Worm (Caenorhabditis elegans) whole organism, L2 larva: ENCODE results near the gene nfx-1.

Experiments
- F13H6.1 ChIP-seq: sonication (generic microtip); optimal IDR thresholded peaks from 2 replicates; lab custom pipeline; 2016; ENCODE audit warnings: missing genetic modification characterization, missing compliant biosample characterization
- Y55F3AM.14 ChIP-seq: fragments of 200-800 bp; sonication (Bioruptor generic); optimal IDR thresholded peaks from 2 replicates; lab custom pipeline; 2018; ENCODE audit warnings: mild to moderate bottlenecking, missing genetic modification characterization, missing compliant biosample characterization
- ZK546.5 ChIP-seq: sonication (generic microtip); optimal IDR thresholded peaks from 2 replicates; lab custom pipeline; 2017; ENCODE audit warnings: missing biosample characterization, missing genetic modification characterization
- alr-1 ChIP-seq: fragments of 150-350 bp; optimal IDR thresholded peaks from 2 replicates; lab custom pipeline; 2014; ENCODE audit warnings: missing biosample characterization, missing genetic modification characterization
- aly-2 ChIP-seq: fragments of 150-350 bp; optimal IDR thresholded peaks from 2 replicates; lab custom pipeline; 2014; ENCODE audit warnings: missing biosample characterization, missing genetic modification characterization
- ama-1 ChIP-seq: fragments of 150-350 bp; optimal IDR thresholded peaks from 2 replicates; lab custom pipeline; 2018; ENCODE audit warnings: inconsistent platforms
- blmp-1 ChIP-seq: sonication (generic microtip); optimal IDR thresholded peaks from 2 replicates; lab custom pipeline; 2017; ENCODE audit warnings: missing genetic modification characterization, mild to moderate bottlenecking, missing compliant biosample characterization, antibody characterized with exemption, moderate library complexity; ENCODE audit not compliant: insufficient read depth
- ceh-16 ChIP-seq: fragments of 150-350 bp; optimal IDR thresholded peaks from 2 replicates; lab custom pipeline; 2014; ENCODE audit warnings: missing biosample characterization, missing genetic modification characterization
- ceh-82 ChIP-seq: fragments of 150-350 bp; optimal IDR thresholded peaks from 2 replicates; lab custom pipeline; 2014; ENCODE audit warnings: missing biosample characterization, missing genetic modification characterization
- crh-2 ChIP-seq: sonication (generic microtip); optimal IDR thresholded peaks from 2 replicates; lab custom pipeline; 2017; ENCODE audit warnings: missing biosample characterization, missing genetic modification characterization
- dmd-4 ChIP-seq: sonication (generic microtip); optimal IDR thresholded peaks from 2 replicates; lab custom pipeline; 2017; ENCODE audit warnings: missing biosample characterization, missing genetic modification characterization
- egl-27 ChIP-seq: sonication (generic microtip); optimal IDR thresholded peaks from 3 replicates; lab custom pipeline; 2017; ENCODE audit warnings: missing biosample characterization, missing genetic modification reagents, missing genetic modification characterization
- elt-1 ChIP-seq: fragments of 150-350 bp; optimal IDR thresholded peaks from 2 replicates; lab custom pipeline; 2014; ENCODE audit warnings: missing biosample characterization, missing genetic modification characterization
- elt-3 ChIP-seq: sonication (generic microtip); optimal IDR thresholded peaks from 2 replicates; lab custom pipeline; 2017; ENCODE audit warnings: missing biosample characterization, missing genetic modification characterization
- fos-1 ChIP-seq: fragments of 150-350 bp; optimal IDR thresholded peaks from 2 replicates; lab custom pipeline; 2014; ENCODE audit warnings: missing biosample characterization, missing genetic modification characterization
- gmeb-1 ChIP-seq: fragments of 150-350 bp; optimal IDR thresholded peaks from 2 replicates; lab custom pipeline; 2014; ENCODE audit warnings: missing biosample characterization, missing genetic modification characterization
- lin-11 ChIP-seq: fragments of 150-350 bp; sonication (generic microtip); optimal IDR thresholded peaks from 2 replicates; lab custom pipeline; 2014; ENCODE audit warnings: missing biosample characterization, missing genetic modification characterization, inconsistent platforms, mixed read lengths
- lin-13 ChIP-seq: fragments of 150-350 bp; optimal IDR thresholded peaks from 2 replicates; lab custom pipeline; 2014; ENCODE audit warnings: missing biosample characterization, missing genetic modification reagents, missing genetic modification characterization
- lin-39 ChIP-seq: fragments of 150-350 bp; optimal IDR thresholded peaks from 2 replicates; lab custom pipeline; 2014; ENCODE audit warnings: missing biosample characterization, missing genetic modification reagents, missing genetic modification characterization
- lsy-2 ChIP-seq, 2 experiments: fragments of 150-350 bp in 1 of 2; sonication (generic microtip) in 1 of 2; optimal IDR thresholded peaks; 2 replicates each; lab custom pipeline; 2014 to 2017; ENCODE audit warnings: missing biosample characterization in 2 of 2, missing genetic modification characterization in 2 of 2
- mab-5 ChIP-seq: fragments of 150-350 bp; optimal IDR thresholded peaks from 2 replicates; lab custom pipeline; 2014; ENCODE audit warnings: missing biosample characterization, missing genetic modification characterization
- mbf-1 ChIP-seq: sonication (generic microtip); optimal IDR thresholded peaks from 2 replicates; lab custom pipeline; 2017; ENCODE audit warnings: missing biosample characterization, missing genetic modification characterization
- mdl-1 ChIP-seq, 2 experiments: fragments of 150-350 bp in 1 of 2; sonication (generic microtip) in 1 of 2; optimal IDR thresholded peaks; 2 replicates each; lab custom pipeline; 2017; ENCODE audit warnings: missing biosample characterization in 2 of 2, missing genetic modification characterization in 2 of 2
- nhr-10 ChIP-seq: sonication (generic microtip); optimal IDR thresholded peaks from 2 replicates; lab custom pipeline; 2017; ENCODE audit warnings: missing biosample characterization, missing genetic modification characterization
- nhr-11 ChIP-seq: fragments of 150-350 bp; optimal IDR thresholded peaks from 2 replicates; lab custom pipeline; 2014; ENCODE audit warnings: missing biosample characterization, missing genetic modification characterization
- nhr-12 ChIP-seq: fragments of 150-350 bp; optimal IDR thresholded peaks from 2 replicates; lab custom pipeline; 2014; ENCODE audit warnings: missing biosample characterization, missing genetic modification characterization
- nhr-129 ChIP-seq: fragments of 150-350 bp; optimal IDR thresholded peaks from 2 replicates; lab custom pipeline; 2014; ENCODE audit warnings: missing biosample characterization, missing genetic modification characterization
- nhr-21 ChIP-seq: fragments of 150-350 bp; optimal IDR thresholded peaks from 2 replicates; lab custom pipeline; 2014; ENCODE audit warnings: missing biosample characterization, missing genetic modification characterization
- nhr-23 ChIP-seq: fragments of 150-350 bp; optimal IDR thresholded peaks from 2 replicates; lab custom pipeline; 2014; ENCODE audit warnings: missing biosample characterization, missing genetic modification reagents, missing genetic modification characterization
- nhr-237 ChIP-seq: fragments of 150-350 bp; optimal IDR thresholded peaks from 2 replicates; lab custom pipeline; 2014; ENCODE audit warnings: missing biosample characterization, missing genetic modification characterization
- nhr-25 ChIP-seq: fragments of 150-350 bp; sonication (generic microtip); optimal IDR thresholded peaks from 3 replicates; lab custom pipeline; 2014; ENCODE audit warnings: missing biosample characterization, missing genetic modification characterization
- nhr-6 ChIP-seq: fragments of 150-350 bp; optimal IDR thresholded peaks from 2 replicates; lab custom pipeline; 2014; ENCODE audit warnings: missing biosample characterization, missing genetic modification characterization
- nhr-77 ChIP-seq: fragments of 150-350 bp; optimal IDR thresholded peaks from 2 replicates; lab custom pipeline; 2014; ENCODE audit warnings: missing biosample characterization, missing genetic modification characterization
- peb-1 ChIP-seq: fragments of 150-350 bp; optimal IDR thresholded peaks from 2 replicates; lab custom pipeline; 2014; ENCODE audit warnings: missing biosample characterization, missing genetic modification characterization
- sem-4 ChIP-seq: fragments of 150-350 bp; optimal IDR thresholded peaks from 2 replicates; lab custom pipeline; 2014; ENCODE audit warnings: missing biosample characterization, missing genetic modification reagents, missing genetic modification characterization
- skn-1 ChIP-seq: sonication (generic microtip); optimal IDR thresholded peaks from 2 replicates; lab custom pipeline; 2017; ENCODE audit warnings: missing biosample characterization, missing genetic modification characterization
- sma-3 ChIP-seq: sonication (generic microtip); optimal IDR thresholded peaks from 2 replicates; lab custom pipeline; 2016; ENCODE audit warnings: missing genetic modification reagents, missing genetic modification characterization, missing compliant biosample characterization
- sma-9 ChIP-seq, 2 experiments: fragments of 150-350 bp in 1 of 2; sonication (generic microtip) in 1 of 2; optimal IDR thresholded peaks; 2 replicates each; lab custom pipeline; 2014 to 2016; ENCODE audit warnings: missing genetic modification characterization in 2 of 2, mild to moderate bottlenecking in 1 of 2, missing biosample characterization in 1 of 2, missing compliant biosample characterization in 1 of 2, missing genetic modification reagents in 1 of 2, moderate library complexity in 1 of 2
- snpc-4 ChIP-seq: fragments of 150-350 bp; optimal IDR thresholded peaks from 2 replicates; lab custom pipeline; 2014; ENCODE audit warnings: missing biosample characterization, missing genetic modification characterization
- unc-39 ChIP-seq: fragments of 150-350 bp; optimal IDR thresholded peaks from 2 replicates; lab custom pipeline; 2014; ENCODE audit warnings: missing biosample characterization, missing genetic modification characterization
- unc-55 ChIP-seq: fragments of 150-350 bp; sonication (generic microtip); optimal IDR thresholded peaks from 3 replicates; lab custom pipeline; 2014; ENCODE audit warnings: missing biosample characterization, missing genetic modification reagents, missing genetic modification characterization
- unc-62 ChIP-seq: fragments of 150-350 bp; optimal IDR thresholded peaks from 2 replicates; lab custom pipeline; 2014; ENCODE audit warnings: missing biosample characterization, missing genetic modification reagents, missing genetic modification characterization
- zag-1 ChIP-seq: fragments of 150-350 bp; optimal IDR thresholded peaks from 2 replicates; lab custom pipeline; 2014; ENCODE audit warnings: missing biosample characterization, missing genetic modification characterization
- ztf-1 ChIP-seq: fragments of 200-800 bp; sonication (Bioruptor generic); conservative IDR thresholded peaks from 2 replicates; pipeline ENCODE4 v1.3.6; 2022; ENCODE audit warnings: missing genetic modification characterization, missing compliant biosample characterization
- ztf-11 ChIP-seq: sonication (generic microtip); optimal IDR thresholded peaks from 2 replicates; lab custom pipeline; 2017; ENCODE audit warnings: missing biosample characterization, missing genetic modification characterization
- ztf-4 ChIP-seq: fragments of 150-350 bp; optimal IDR thresholded peaks from 2 replicates; lab custom pipeline; 2014; ENCODE audit warnings: missing biosample characterization, missing genetic modification characterization

The nfx-1 gene

DNA sequence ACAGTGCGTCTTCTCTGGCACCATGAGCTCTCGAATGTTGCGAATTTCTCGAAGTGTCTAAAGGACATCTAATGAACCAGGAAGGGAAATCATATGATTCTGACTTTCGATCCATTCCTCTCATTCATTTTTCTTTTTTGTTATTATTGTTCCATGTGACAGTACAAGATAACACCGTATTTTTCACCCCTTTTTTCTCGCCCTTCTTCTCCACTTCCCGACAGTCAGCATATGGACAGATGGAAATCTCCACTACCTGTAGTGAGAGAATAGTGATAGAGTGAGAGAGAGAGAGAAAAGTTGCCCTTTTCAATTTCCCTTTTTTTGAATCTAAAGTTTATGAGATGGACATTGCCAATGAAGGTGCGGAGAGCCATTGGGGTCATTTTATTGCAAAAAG lies 14.4 kb upstream of the nfx-1 start (continued):
- TF ChIP-seq skn-1 (tag; lab: Kevin White, UChicago) (no peak), ztf-1 (GFP tag; lab: Robert Waterston, UW) (no peak), elt-1 (tag; lab: Kevin White, UChicago) (no peak), nhr-25 (tag; lab: Kevin White, UChicago) (peak; percentile 42), lsy-2 (tag; optimal IDR thresholded peaks at IDR 0.05; lab: Kevin White, UChicago) (peak in 1 of 2 experiments; percentile 35), unc-62 (GFP tag; lab: Kevin White, UChicago) (no peak), nhr-23 (tag; lab: Kevin White, UChicago) (no peak), ztf-4 (tag; lab: Kevin White, UChicago) (no peak), peb-1 (tag; lab: Kevin White, UChicago) (no peak), ceh-16 (tag; lab: Kevin White, UChicago) (no peak), gmeb-1 (tag; lab: Kevin White, UChicago) (no peak)
- TF ChIP-seq, all 48 proteins: peak for 9

DNA sequence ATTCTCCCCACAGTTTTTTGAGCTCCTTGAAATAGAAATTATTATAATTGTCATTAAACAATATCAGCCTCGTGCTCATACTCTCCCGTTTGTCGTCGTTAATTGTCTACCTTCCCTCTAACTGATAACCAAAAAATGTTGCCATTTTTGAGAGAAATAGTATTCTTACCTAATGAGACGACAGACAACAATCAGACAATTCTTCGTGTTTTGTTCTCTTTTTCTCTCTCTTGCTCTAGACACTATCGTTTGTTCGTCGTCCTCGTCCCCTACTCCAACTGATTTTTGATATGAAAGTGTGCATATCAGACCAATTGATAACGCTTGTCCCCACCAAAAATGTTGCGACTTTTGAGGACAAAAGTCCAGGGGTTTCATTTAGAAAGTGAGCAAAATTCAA lies 13.6 kb upstream of the nfx-1 start:
- TF ChIP-seq fos-1 = peak; percentile 78
- TF ChIP-seq sem-4 (tag; lab: Kevin White, UChicago) = no peak
- no peak for TF ChIP-seq nhr-11 (tag; lab: Kevin White, UChicago)
- no peak for TF ChIP-seq nhr-23 (tag; lab: Kevin White, UChicago)
- TF ChIP-seq zag-1 (tag; lab: Kevin White, UChicago) = no peak
- peak in 1 of 2 experiments; percentile 16 for TF ChIP-seq mdl-1 (tag; optimal IDR thresholded peaks at IDR 0.05; lab: Kevin White, UChicago)
- TF ChIP-seq mbf-1 (tag; lab: Kevin White, UChicago) = no peak
- TF ChIP-seq nhr-6 (tag; lab: Kevin White, UChicago) = no peak
- TF ChIP-seq elt-3 = no peak
- no peak for TF ChIP-seq snpc-4
- TF ChIP-seq unc-55 (GFP tag; lab: Kevin White, UChicago) = no peak
- no peak for TF ChIP-seq egl-27 (tag; lab: Kevin White, UChicago)
- no peak for TF ChIP-seq nhr-237 (tag; lab: Kevin White, UChicago)
- TF ChIP-seq skn-1 (tag; lab: Kevin White, UChicago) = peak; percentile 58
- no peak for TF ChIP-seq lin-11 (tag; lab: Kevin White, UChicago)
- TF ChIP-seq ztf-1 (GFP tag; lab: Robert Waterston, UW) = no peak
- no peak for TF ChIP-seq nhr-12 (tag; lab: Kevin White, UChicago)
- no peak for TF ChIP-seq lin-39 (tag; lab: Kevin White, UChicago)
- TF ChIP-seq aly-2 (tag; lab: Kevin White, UChicago) = no peak
- no peak for TF ChIP-seq ztf-11 (tag; lab: Kevin White, UChicago)
- TF ChIP-seq F13H6.1 (tag; lab: Kevin White, UChicago) = peak; percentile 15
- TF ChIP-seq ztf-4 (tag; lab: Kevin White, UChicago) = no peak
- no peak for TF ChIP-seq ZK546.5 (tag; lab: Kevin White, UChicago)
- TF ChIP-seq Y55F3AM.14 (GFP tag; lab: Kevin White, UChicago) = no peak
- no peak for TF ChIP-seq lin-13 (GFP tag; lab: Kevin White, UChicago)
- no peak for TF ChIP-seq nhr-25 (tag; lab: Kevin White, UChicago)
- no peak for TF ChIP-seq blmp-1 (tag; lab: Kevin White, UChicago)
- TF ChIP-seq sma-9 (GFP tag; optimal IDR thresholded peaks at IDR 0.05; lab: Kevin White, UChicago) = peak; percentile 58
- TF ChIP-seq sma-9 (tag; optimal IDR thresholded peaks at IDR 0.05; lab: Kevin White, UChicago) = no peak
- no peak for TF ChIP-seq nhr-10 (tag; lab: Kevin White, UChicago)
- no peak for TF ChIP-seq lsy-2 (tag; optimal IDR thresholded peaks at IDR 0.05; lab: Kevin White, UChicago)
- peak; percentile 9 for TF ChIP-seq nhr-129 (tag; lab: Kevin White, UChicago)
- no peak for TF ChIP-seq peb-1 (tag; lab: Kevin White, UChicago)
- no peak for TF ChIP-seq nhr-21 (tag; lab: Kevin White, UChicago)
- no peak for TF ChIP-seq unc-62 (GFP tag; lab: Kevin White, UChicago)
- TF ChIP-seq mab-5 (tag; lab: Kevin White, UChicago) = no peak
- no peak for TF ChIP-seq dmd-4 (tag; lab: Kevin White, UChicago)
- peak; percentile 53 for TF ChIP-seq crh-2
- TF ChIP-seq unc-39 (tag; lab: Kevin White, UChicago) = no peak
- no peak for TF ChIP-seq ama-1 (lab: Kevin White, UChicago)
- TF ChIP-seq elt-1 (tag; lab: Kevin White, UChicago) = no peak
- no peak for TF ChIP-seq ceh-16 (tag; lab: Kevin White, UChicago)
- TF ChIP-seq ceh-82 (tag; lab: Kevin White, UChicago) = no peak
- peak; percentile 29 for TF ChIP-seq gmeb-1 (tag; lab: Kevin White, UChicago)
- no peak for TF ChIP-seq alr-1 (tag; lab: Kevin White, UChicago)
- peak; percentile 5 for TF ChIP-seq sma-3 (GFP tag; lab: Kevin White, UChicago)
- TF ChIP-seq nhr-77 (tag; lab: Kevin White, UChicago) = no peak
